Fruit fly (Drosophila melanogaster) ovary, adult (tissue): ENCODE results near the gene Mcr.
A peak's percentile ranks its signal among the peaks of the same experiment; 100 is the strongest.

Source experiments
- CG17801 ChIP-seq: fragments of 200-800 bp; optimal IDR thresholded peaks from 2 replicates; lab custom pipeline; 2019; ENCODE audit warnings: missing biosample characterization, mild to moderate bottlenecking, missing genetic modification characterization, moderate library complexity; ENCODE audit not compliant: partially characterized antibody

The Mcr gene

dm6 chr2L:8033756-8034155 lies 49.0 kb downstream of the Mcr start:
- TF ChIP-seq CG17801 (GFP tag; lab: Kevin White, UChicago), result no peak

- peak; percentile 42 for TF ChIP-seq CG17801 (GFP tag; lab: Kevin White, UChicago)
These were observed 51.2 kb downstream of the Mcr start for dm6 chr2L:8031588-8031987.

- TF ChIP-seq CG17801 (GFP tag; lab: Kevin White, UChicago), result no peak
These were observed 52.0 kb downstream of the Mcr start, which contains the start of gene Cka for dm6 chr2L:8030693-8031210. Gene Cka, plus strand, starts transcription at chr2L:8030721.

- no peak for TF ChIP-seq CG17801 (GFP tag; lab: Kevin White, UChicago)
These were observed 52.7 kb downstream of the Mcr start for dm6 chr2L:8030102-8030501.

dm6 chr2L:8029160-8029852 lies 53.5 kb downstream of the Mcr start, which contains the start of gene baf:
Gene baf, plus strand, starts transcription at chr2L:8029462.
- no peak for TF ChIP-seq CG17801 (GFP tag; lab: Kevin White, UChicago)

dm6 chr2L:8024325-8024724 lies 58.5 kb downstream of the Mcr start:
- no peak for TF ChIP-seq CG17801 (GFP tag; lab: Kevin White, UChicago)
